Worm (Caenorhabditis elegans): ENCODE measurements around the gene T28F3.8.

DNA sequence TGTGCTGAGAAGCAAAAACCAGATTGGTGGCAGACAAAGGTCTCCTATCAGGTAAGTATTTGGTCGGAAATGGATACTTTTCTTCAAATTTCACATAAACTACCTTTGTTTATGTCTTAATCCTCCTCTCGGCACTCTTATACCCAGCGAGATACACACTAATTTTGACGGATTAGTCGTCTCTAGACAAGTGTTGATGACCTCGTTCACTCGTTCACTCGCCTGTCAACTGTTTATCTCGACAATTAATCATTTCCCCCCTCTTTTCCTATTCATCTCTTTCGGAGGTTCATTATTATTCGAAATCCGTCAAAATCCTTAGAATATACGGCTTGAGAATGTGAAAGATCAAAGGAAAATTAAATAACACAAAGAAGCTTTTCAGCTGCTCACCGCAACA is 37.4 kb downstream of the T28F3.8 start:
- TF ChIP-seq lin-15B (tag; optimal IDR thresholded peaks at IDR 0.05) (no peak), ceh-8 (GFP tag; optimal IDR thresholded peaks at IDR 0.05) (no peak), unc-62 (GFP tag; optimal IDR thresholded peaks at IDR 0.05) (no peak), lir-3 (tag; optimal IDR thresholded peaks at IDR 0.05; ENCODE audit: poor library complexity) (no peak), mep-1 (tag; optimal IDR thresholded peaks at IDR 0.05) (no peak), lsy-2 (tag; optimal IDR thresholded peaks at IDR 0.05) (no peak), elt-2 (tag; optimal IDR thresholded peaks at IDR 0.05) (no peak), ztf-11 (tag; optimal IDR thresholded peaks at IDR 0.05) (no peak), lin-35 (GFP tag; optimal IDR thresholded peaks at IDR 0.05) (no peak)
